Worm (Caenorhabditis elegans) whole organism, early embryonic: ENCODE measurements around the gene R02F11.1.

Experiments
- B0310.2 ChIP-seq: sonication (generic microtip); optimal IDR thresholded peaks from 2 replicates; lab custom pipeline; 2016; ENCODE audit warnings: mild to moderate bottlenecking, missing genetic modification characterization, missing compliant biosample characterization
- F13C5.2 ChIP-seq: sonication (generic microtip); optimal IDR thresholded peaks from 2 replicates; lab custom pipeline; 2017; ENCODE audit warnings: mild to moderate bottlenecking, missing genetic modification characterization, inconsistent platforms, missing compliant biosample characterization
- aly-1 ChIP-seq: sonication (generic microtip); optimal IDR thresholded peaks from 2 replicates; lab custom pipeline; 2016; ENCODE audit warnings: missing genetic modification characterization, missing compliant biosample characterization
- ama-1 ChIP-seq: fragments of 150-350 bp; optimal IDR thresholded peaks from 2 replicates; lab custom pipeline; 2014
- ceh-13 ChIP-seq: fragments of 200-800 bp; sonication (Bioruptor generic); optimal IDR thresholded peaks from 2 replicates; lab custom pipeline; 2018; ENCODE audit warnings: mild to moderate bottlenecking, missing genetic modification characterization, missing compliant biosample characterization
- ceh-36 ChIP-seq: sonication (generic microtip); optimal IDR thresholded peaks from 2 replicates; lab custom pipeline; 2016; ENCODE audit warnings: missing genetic modification characterization, inconsistent platforms, missing compliant biosample characterization
- ets-7 ChIP-seq: sonication (generic microtip); optimal IDR thresholded peaks from 2 replicates; lab custom pipeline; 2016; ENCODE audit warnings: missing genotype, missing genetic modification characterization, missing compliant biosample characterization
- flt-1 ChIP-seq: fragments of 200-800 bp; sonication (Bioruptor generic); IDR thresholded peaks from 2 replicates; pipeline ENCODE4 v1.3.6; 2022; ENCODE audit warnings: missing genetic modification characterization, missing compliant biosample characterization
- hmbx-1 ChIP-seq: sonication (generic microtip); optimal IDR thresholded peaks from 2 replicates; lab custom pipeline; 2016; ENCODE audit warnings: mild to moderate bottlenecking, missing genetic modification characterization, missing compliant biosample characterization
- hmg-4 ChIP-seq: fragments of 200-800 bp; sonication (Bioruptor generic); optimal IDR thresholded peaks from 2 replicates; lab custom pipeline; 2018; ENCODE audit warnings: mild to moderate bottlenecking, missing genetic modification characterization, missing compliant biosample characterization
- hnd-1 ChIP-seq: sonication (generic microtip); optimal IDR thresholded peaks from 2 replicates; lab custom pipeline; 2016; ENCODE audit warnings: missing genetic modification characterization, missing compliant biosample characterization
- pes-1 ChIP-seq: fragments of 200-800 bp; sonication (Bioruptor generic); IDR thresholded peaks from 2 replicates; pipeline ENCODE4 v1.3.6; 2022; ENCODE audit warnings: missing genetic modification reagents, missing genetic modification characterization, missing compliant biosample characterization
- scrt-1 ChIP-seq: fragments of 200-800 bp; sonication (Bioruptor generic); IDR thresholded peaks from 2 replicates; pipeline ENCODE4 v1.3.6; 2022; ENCODE audit warnings: missing genetic modification characterization, missing compliant biosample characterization
- sea-1 ChIP-seq: fragments of 200-800 bp; sonication (Bioruptor generic); conservative IDR thresholded peaks from 2 replicates; pipeline ENCODE4 v1.3.6; 2022; ENCODE audit warnings: missing genetic modification characterization, missing compliant biosample characterization
- tbx-11 ChIP-seq: fragments of 200-800 bp; sonication (Bioruptor generic); IDR thresholded peaks from 2 replicates; pipeline ENCODE4 v1.3.6; 2022; ENCODE audit warnings: missing genetic modification characterization, missing compliant biosample characterization
- tbx-37 ChIP-seq: fragments of 200-800 bp; sonication (Bioruptor generic); conservative IDR thresholded peaks from 2 replicates; pipeline ENCODE4 v1.3.6; 2022; ENCODE audit warnings: missing genetic modification reagents, missing genetic modification characterization, missing compliant biosample characterization
- tra-4 ChIP-seq: sonication (generic microtip); optimal IDR thresholded peaks from 2 replicates; lab custom pipeline; 2017; ENCODE audit warnings: missing genetic modification characterization, missing compliant biosample characterization

The R02F11.1 gene

DNA sequence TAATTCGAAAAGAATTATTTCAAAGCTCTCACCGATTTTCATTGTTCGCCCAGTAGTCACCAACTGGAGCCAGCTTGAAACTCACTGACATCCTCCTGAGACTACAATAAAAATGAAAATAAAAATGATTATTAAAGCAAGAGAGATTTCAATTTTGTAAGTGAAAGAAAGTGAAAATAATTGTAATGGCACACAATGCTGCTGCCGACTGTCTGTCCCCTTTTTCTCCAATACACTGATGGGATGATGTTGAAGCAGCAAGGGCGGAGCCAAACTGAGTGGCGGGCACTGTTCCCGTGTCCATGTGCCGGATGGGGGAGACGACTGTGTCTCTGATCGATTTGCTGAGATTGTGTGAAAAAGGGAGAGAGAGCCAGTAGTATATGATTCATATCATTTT is 33.4 kb downstream of the R02F11.1 start, which contains the start of gene C37H5.14:
Gene C37H5.14, minus strand, starts transcription at position 101 of the 400 bp plus-strand sequence.
- TF ChIP-seq hmg-4 = no peak
- TF ChIP-seq ets-7 (tag; lab: Kevin White, UChicago) = no peak
- TF ChIP-seq flt-1 (GFP tag; lab: Robert Waterston, UW) = no peak
- TF ChIP-seq tbx-11 (GFP tag; lab: Robert Waterston, UW) = no peak
- TF ChIP-seq aly-1 = no peak
- TF ChIP-seq F13C5.2 = no peak
- no peak for TF ChIP-seq ama-1 (lab: Kevin White, UChicago)
- no peak for TF ChIP-seq ceh-36 (tag; lab: Kevin White, UChicago)
- no peak for TF ChIP-seq ceh-13 (GFP tag; lab: Kevin White, UChicago)
- no peak for TF ChIP-seq hmbx-1
- no peak for TF ChIP-seq tbx-37 (GFP tag; lab: Robert Waterston, UW)
- TF ChIP-seq tra-4 (tag; lab: Kevin White, UChicago) = no peak
- no peak for TF ChIP-seq B0310.2 (tag; lab: Kevin White, UChicago)
- no peak for TF ChIP-seq pes-1 (GFP tag; lab: Robert Waterston, UW)
- TF ChIP-seq scrt-1 = no peak

DNA sequence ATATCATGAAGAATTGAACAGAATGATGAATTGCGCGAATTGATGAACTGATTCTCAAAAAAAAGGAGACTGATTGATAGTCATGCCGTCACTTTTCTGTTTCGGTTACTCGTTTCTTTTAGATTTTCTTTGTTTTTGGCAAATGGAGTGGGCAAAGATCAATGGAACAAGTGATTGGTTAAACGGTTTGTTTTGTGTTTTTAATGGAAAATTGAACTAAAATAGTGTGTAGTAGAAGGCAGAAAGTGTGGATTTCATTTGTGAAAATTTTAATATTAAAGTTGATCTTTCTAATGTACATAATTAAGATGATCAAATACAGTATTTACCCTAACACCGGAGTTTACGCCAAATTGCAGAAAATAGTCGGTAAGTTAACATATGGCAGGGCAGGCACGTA is 39.0 kb downstream of the R02F11.1 start, which contains the start of gene nas-9:
Gene nas-9, minus strand, starts transcription at position 101 of the 400 bp plus-strand sequence.
- TF ChIP-seq ceh-13 (GFP tag; lab: Kevin White, UChicago) = no peak
- TF ChIP-seq pes-1 (GFP tag; lab: Robert Waterston, UW) = no peak
- no peak for TF ChIP-seq scrt-1
- no peak for TF ChIP-seq ceh-36 (tag; lab: Kevin White, UChicago)
- TF ChIP-seq flt-1 (GFP tag; lab: Robert Waterston, UW) = no peak
- TF ChIP-seq F13C5.2 = no peak
- TF ChIP-seq sea-1 (GFP tag; lab: Robert Waterston, UW) = no peak
- TF ChIP-seq hmg-4 = no peak
- no peak for TF ChIP-seq tra-4 (tag; lab: Kevin White, UChicago)
- TF ChIP-seq tbx-37 (GFP tag; lab: Robert Waterston, UW) = no peak
- TF ChIP-seq hnd-1 (tag; lab: Kevin White, UChicago) = no peak
- TF ChIP-seq ama-1 (lab: Kevin White, UChicago) = no peak
- no peak for TF ChIP-seq ets-7 (tag; lab: Kevin White, UChicago)
- no peak for TF ChIP-seq B0310.2 (tag; lab: Kevin White, UChicago)
- no peak for TF ChIP-seq aly-1
- no peak for TF ChIP-seq hmbx-1
- TF ChIP-seq tbx-11 (GFP tag; lab: Robert Waterston, UW) = no peak

DNA sequence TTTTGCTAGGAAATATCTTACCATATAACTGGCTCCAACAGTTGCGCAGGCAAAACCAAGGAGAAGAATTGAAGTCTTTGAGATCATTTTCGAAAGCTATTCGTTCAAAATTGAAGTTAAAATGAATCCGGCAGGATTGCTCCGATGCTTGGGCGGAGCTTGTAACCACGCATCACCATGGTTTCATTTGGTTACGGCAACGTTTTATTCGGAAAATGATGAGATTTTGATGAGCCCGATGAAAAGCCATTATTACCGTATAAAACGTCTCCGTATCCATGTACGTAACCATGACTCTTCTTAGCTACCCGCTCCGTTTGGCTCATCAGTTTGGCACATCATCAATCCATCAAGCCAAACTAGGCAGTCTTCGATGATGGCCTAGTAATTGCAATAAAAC is 40.3 kb downstream of the R02F11.1 start, which contains the start of gene cwp-1:
Gene cwp-1, minus strand, starts transcription at position 101 of the 400 bp plus-strand sequence.
- TF ChIP-seq scrt-1 = no peak
- TF ChIP-seq aly-1 = no peak
- no peak for TF ChIP-seq flt-1 (GFP tag; lab: Robert Waterston, UW)
- no peak for TF ChIP-seq hnd-1 (tag; lab: Kevin White, UChicago)
- no peak for TF ChIP-seq tbx-37 (GFP tag; lab: Robert Waterston, UW)
- TF ChIP-seq F13C5.2 = no peak
- TF ChIP-seq hmg-4 = no peak
- TF ChIP-seq ama-1 (lab: Kevin White, UChicago) = no peak
- TF ChIP-seq B0310.2 (tag; lab: Kevin White, UChicago) = no peak
- TF ChIP-seq hmbx-1 = no peak

DNA sequence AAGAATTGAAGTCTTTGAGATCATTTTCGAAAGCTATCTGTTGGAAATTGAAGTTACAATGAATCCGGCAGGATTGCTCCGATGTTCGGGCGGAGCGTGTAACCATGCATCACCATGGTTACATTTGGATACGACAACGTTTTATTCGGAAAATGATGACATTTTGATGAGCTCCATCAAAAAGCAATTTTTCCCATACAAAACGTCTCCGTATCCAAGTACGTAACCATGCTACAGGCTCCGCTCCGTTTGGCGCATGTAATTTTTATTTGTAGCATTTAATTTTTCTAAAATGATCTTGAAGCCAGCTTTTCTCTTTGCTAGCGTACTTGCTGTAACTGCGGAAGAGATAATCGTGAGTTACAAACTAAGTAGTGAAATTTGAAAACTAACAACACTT is 41.6 kb downstream of the R02F11.1 start, which contains the start of the genes cwp-2 and cwp-3:
Gene cwp-2, minus strand, starts transcription at position 101 of the 400 bp plus-strand sequence.
Gene cwp-3, plus strand, starts transcription at position 293 of the 400 bp plus-strand sequence.
- TF ChIP-seq hnd-1 (tag; lab: Kevin White, UChicago) (no peak), tbx-37 (GFP tag; lab: Robert Waterston, UW) (no peak), hmbx-1 (no peak), aly-1 (no peak), sea-1 (GFP tag; lab: Robert Waterston, UW) (no peak), flt-1 (GFP tag; lab: Robert Waterston, UW) (no peak), hmg-4 (no peak), B0310.2 (tag; lab: Kevin White, UChicago) (no peak), F13C5.2 (no peak)

DNA sequence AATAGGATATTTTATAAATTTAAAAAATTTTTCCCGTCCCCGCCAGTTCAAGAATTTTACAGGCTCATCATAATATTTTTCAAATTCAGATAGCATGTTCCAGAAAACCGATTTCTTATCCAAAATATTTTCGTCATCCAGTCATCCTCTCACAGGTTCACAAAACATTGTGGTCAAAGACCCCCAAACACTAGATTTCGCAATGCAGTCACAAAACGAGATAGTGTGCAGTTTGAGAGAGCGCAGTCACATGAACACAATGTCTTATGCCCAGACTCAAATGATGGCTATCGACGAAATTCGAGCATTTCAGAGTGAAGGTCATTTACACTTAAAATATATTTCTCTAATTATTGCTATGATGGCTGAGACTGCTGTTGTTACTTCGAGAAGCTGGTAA is 43.7 kb downstream of the R02F11.1 start, which contains the start of gene abhd-5.2:
Gene abhd-5.2, plus strand, starts transcription at position 95 of the 400 bp plus-strand sequence.
- no peak for TF ChIP-seq F13C5.2
- TF ChIP-seq ets-7 (tag; lab: Kevin White, UChicago) = no peak

ce11 chrV:4846507-4846906 is 45.6 kb downstream of the R02F11.1 start:
- TF ChIP-seq ceh-36 (tag; lab: Kevin White, UChicago) = no peak
- TF ChIP-seq hmbx-1 = no peak
- TF ChIP-seq F13C5.2 = no peak
- TF ChIP-seq tbx-11 (GFP tag; lab: Robert Waterston, UW) = no peak
- TF ChIP-seq hnd-1 (tag; lab: Kevin White, UChicago) = no peak
- no peak for TF ChIP-seq sea-1 (GFP tag; lab: Robert Waterston, UW)
- TF ChIP-seq B0310.2 (tag; lab: Kevin White, UChicago) = no peak
- no peak for TF ChIP-seq tra-4 (tag; lab: Kevin White, UChicago)

- TF ChIP-seq hnd-1 (tag; lab: Kevin White, UChicago) (no peak), tra-4 (tag; lab: Kevin White, UChicago) (no peak), ama-1 (lab: Kevin White, UChicago) (no peak), B0310.2 (tag; lab: Kevin White, UChicago) (no peak), F13C5.2 (no peak), pes-1 (GFP tag; lab: Robert Waterston, UW) (no peak), ceh-13 (GFP tag; lab: Kevin White, UChicago) (no peak), hmbx-1 (no peak), tbx-37 (GFP tag; lab: Robert Waterston, UW) (no peak), hmg-4 (no peak), ceh-36 (tag; lab: Kevin White, UChicago) (no peak), tbx-11 (GFP tag; lab: Robert Waterston, UW) (no peak), sea-1 (GFP tag; lab: Robert Waterston, UW) (no peak), scrt-1 (no peak), ets-7 (tag; lab: Kevin White, UChicago) (no peak), aly-1 (no peak), flt-1 (GFP tag; lab: Robert Waterston, UW) (no peak)
These were observed 46.5 kb downstream of the R02F11.1 start, which contains the start of gene abhd-5.1 for ce11 chrV:4847424-4847823. abhd-5.1 (plus strand) TSS chrV:4847653.
